Worm (Caenorhabditis elegans) whole organism, L4/young adult: ENCODE measurements around the gene C09H10.5.

Source experiments
- W03F9.2 ChIP-seq: fragments of 150-350 bp; optimal IDR thresholded peaks from 2 replicates; lab custom pipeline; 2014; ENCODE audit warnings: missing biosample characterization, missing genetic modification characterization
- him-1 ChIP-seq: sonication (generic microtip); optimal IDR thresholded peaks from 2 replicates; lab custom pipeline; 2016; ENCODE audit warnings: missing genotype, missing genetic modification reagents, missing genetic modification characterization, missing compliant biosample characterization

DNA sequence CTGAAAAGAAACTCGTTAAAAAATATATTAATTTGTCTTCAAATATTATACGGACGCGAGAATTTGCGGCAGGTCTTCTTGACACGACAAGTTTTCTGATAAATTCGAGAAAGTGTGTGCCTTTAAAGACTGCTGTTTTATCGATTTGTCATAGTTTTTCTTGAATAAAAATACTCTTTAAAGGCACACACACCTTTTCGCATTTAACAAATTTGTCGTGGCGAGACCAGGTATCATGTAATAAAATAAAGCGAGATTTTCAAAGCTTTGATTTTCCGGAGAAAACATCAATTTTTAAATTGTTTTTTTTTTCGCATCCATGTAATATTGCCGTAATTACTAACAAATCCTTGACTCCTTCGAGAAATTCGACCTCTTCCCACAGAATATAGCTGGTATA, 2.4 kb downstream of the C09H10.5 start:
- TF ChIP-seq him-1 (tag; lab: Kevin White, UChicago) (no peak), W03F9.2 (tag; lab: Kevin White, UChicago) (no peak)
